Fruit fly (Drosophila melanogaster) whole organism, prepupa: ENCODE data around the gene Naa20B.

Source experiments
- Blimp-1 ChIP-seq: fragments of 200-800 bp; sonication (Bioruptor generic); optimal IDR thresholded peaks from 3 replicates; lab custom pipeline; 2017; ENCODE audit warnings: missing biosample characterization, missing genetic modification characterization, mild to moderate bottlenecking, moderate library complexity, missing genetic modification reagents
- CG10631 ChIP-seq: fragments of 200-800 bp; sonication (Bioruptor generic); optimal IDR thresholded peaks from 2 replicates; lab custom pipeline; 2016; ENCODE audit warnings: missing biosample characterization, missing genetic modification characterization
- CG10669 ChIP-seq: fragments of 200-800 bp; sonication (Bioruptor generic); optimal IDR thresholded peaks from 3 replicates; lab custom pipeline; 2018; ENCODE audit warnings: missing biosample characterization, mild to moderate bottlenecking, missing genetic modification characterization, moderate library complexity
- CG15336 ChIP-seq: fragments of 200-800 bp; sonication (Bioruptor generic); IDR thresholded peaks from 2 replicates; pipeline ENCODE4 v1.3.6; 2022; ENCODE audit warnings: missing biosample characterization, missing genetic modification characterization
- CG16779 ChIP-seq: fragments of 200-800 bp; sonication (Bioruptor generic); optimal IDR thresholded peaks from 3 replicates; lab custom pipeline; 2017; ENCODE audit warnings: missing biosample characterization, mild to moderate bottlenecking, missing genetic modification characterization
- CG3032 ChIP-seq: fragments of 200-800 bp; optimal IDR thresholded peaks from 2 replicates; lab custom pipeline; 2019; ENCODE audit warnings: missing biosample characterization, mild to moderate bottlenecking, missing genetic modification characterization, moderate library complexity
- CG32006 ChIP-seq: fragments of 200-800 bp; sonication (Bioruptor generic); optimal IDR thresholded peaks from 3 replicates; lab custom pipeline; 2017; ENCODE audit warnings: missing biosample characterization, mild to moderate bottlenecking, missing genetic modification characterization
- CG34406 ChIP-seq: fragments of 200-800 bp; sonication (Bioruptor generic); optimal IDR thresholded peaks from 3 replicates; lab custom pipeline; 2016; ENCODE audit warnings: missing biosample characterization, missing genetic modification characterization
- CG3919 ChIP-seq: fragments of 200-800 bp; sonication (Bioruptor generic); optimal IDR thresholded peaks from 3 replicates; lab custom pipeline; 2016; ENCODE audit warnings: missing biosample characterization, missing genetic modification characterization
- CG4318 ChIP-seq: fragments of 200-800 bp; sonication (Bioruptor generic); optimal IDR thresholded peaks from 3 replicates; lab custom pipeline; 2017; ENCODE audit warnings: missing biosample characterization, mild to moderate bottlenecking, missing genetic modification characterization
- CG6163 ChIP-seq: fragments of 200-800 bp; sonication (Bioruptor generic); IDR thresholded peaks from 3 replicates; pipeline ENCODE4 v1.3.6; 2022; ENCODE audit warnings: missing biosample characterization, missing genetic modification characterization
- CG6276 ChIP-seq: fragments of 200-800 bp; sonication (Bioruptor generic); optimal IDR thresholded peaks from 2 replicates; lab custom pipeline; 2017; ENCODE audit warnings: missing biosample characterization, mild to moderate bottlenecking, missing genetic modification characterization
- CG6792 ChIP-seq: fragments of 200-800 bp; sonication (Bioruptor generic); optimal IDR thresholded peaks from 3 replicates; lab custom pipeline; 2016; ENCODE audit warnings: missing biosample characterization, missing genetic modification characterization
- CG6808 ChIP-seq: fragments of 200-800 bp; sonication (Bioruptor generic); optimal IDR thresholded peaks from 3 replicates; lab custom pipeline; 2017; ENCODE audit warnings: missing biosample characterization, missing genetic modification characterization, mild to moderate bottlenecking, moderate library complexity, missing genetic modification reagents
- CG6854 ChIP-seq: fragments of 200-800 bp; sonication (Bioruptor generic); optimal IDR thresholded peaks from 2 replicates; lab custom pipeline; 2017; ENCODE audit warnings: missing biosample characterization, mild to moderate bottlenecking, missing genetic modification characterization
- CG7368 ChIP-seq: fragments of 200-800 bp; sonication (Bioruptor generic); optimal IDR thresholded peaks from 3 replicates; lab custom pipeline; 2016; ENCODE audit warnings: missing biosample characterization, missing genetic modification characterization
- CG8119 ChIP-seq: fragments of 200-800 bp; sonication (Bioruptor generic); IDR thresholded peaks from 3 replicates; pipeline ENCODE4 v1.3.6; 2022; ENCODE audit warnings: missing biosample characterization, missing genetic modification characterization
- CG9139 ChIP-seq: fragments of 200-800 bp; sonication (Bioruptor generic); optimal IDR thresholded peaks from 3 replicates; lab custom pipeline; 2017; ENCODE audit warnings: missing biosample characterization, mild to moderate bottlenecking, missing genetic modification characterization
- Eip75B ChIP-seq: fragments of 200-800 bp; sonication (Bioruptor generic); optimal IDR thresholded peaks from 3 replicates; lab custom pipeline; 2016; ENCODE audit warnings: missing biosample characterization, missing genetic modification characterization
- Eip78C ChIP-seq: fragments of 200-800 bp; sonication (Bioruptor generic); peaks from one replicate; lab custom pipeline; 2016; ENCODE audit warnings: missing biosample characterization, missing genetic modification characterization
- Ets96B ChIP-seq: fragments of 200-800 bp; optimal IDR thresholded peaks from 2 replicates; lab custom pipeline; 2019; ENCODE audit warnings: missing biosample characterization, mild to moderate bottlenecking, missing genetic modification characterization, moderate library complexity
- Gug ChIP-seq: fragments of 200-800 bp; sonication (Bioruptor generic); IDR thresholded peaks from 2 replicates; pipeline ENCODE4 v1.3.6; 2022; ENCODE audit warnings: missing biosample characterization, missing genetic modification characterization
- Hr4 ChIP-seq: fragments of 200-800 bp; sonication (Bioruptor generic); optimal IDR thresholded peaks from 3 replicates; lab custom pipeline; 2016; ENCODE audit warnings: missing biosample characterization, missing genetic modification characterization
- Lpt ChIP-seq: fragments of 200-800 bp; sonication (Bioruptor generic); optimal IDR thresholded peaks from 3 replicates; lab custom pipeline; 2016; ENCODE audit warnings: missing biosample characterization, missing genetic modification characterization
- Met ChIP-seq: fragments of 200-800 bp; sonication (Bioruptor generic); optimal IDR thresholded peaks from 3 replicates; lab custom pipeline; 2016; ENCODE audit warnings: missing biosample characterization, missing genetic modification characterization
- OdsH ChIP-seq: fragments of 200-800 bp; sonication (Bioruptor generic); optimal IDR thresholded peaks from 3 replicates; lab custom pipeline; 2016; ENCODE audit warnings: missing biosample characterization, missing genetic modification characterization
- Sox14 ChIP-seq: fragments of 200-800 bp; sonication (Bioruptor generic); optimal IDR thresholded peaks from 3 replicates; lab custom pipeline; 2016; ENCODE audit warnings: missing biosample characterization, missing genetic modification characterization
- achi ChIP-seq: fragments of 200-800 bp; sonication (Bioruptor generic); optimal IDR thresholded peaks from 3 replicates; lab custom pipeline; 2016; ENCODE audit warnings: missing biosample characterization, missing genetic modification characterization
- acj6 ChIP-seq: fragments of 200-800 bp; sonication (Bioruptor generic); optimal IDR thresholded peaks from 3 replicates; lab custom pipeline; 2016; ENCODE audit warnings: missing biosample characterization, missing genetic modification characterization
- cyc ChIP-seq: fragments of 200-800 bp; sonication (Bioruptor generic); optimal IDR thresholded peaks from 3 replicates; lab custom pipeline; 2016; ENCODE audit warnings: missing biosample characterization, missing genetic modification characterization
- dac ChIP-seq: fragments of 200-800 bp; sonication (Bioruptor generic); optimal IDR thresholded peaks from 2 replicates; lab custom pipeline; 2017; ENCODE audit warnings: missing biosample characterization, mild to moderate bottlenecking, missing genetic modification characterization
- dsx ChIP-seq: fragments of 200-800 bp; optimal IDR thresholded peaks from 3 replicates; lab custom pipeline; 2019; ENCODE audit warnings: missing biosample characterization, mild to moderate bottlenecking, missing genetic modification characterization, moderate library complexity; ENCODE audit not compliant: poor library complexity, severe bottlenecking
- fd59A ChIP-seq: fragments of 200-800 bp; sonication (Bioruptor generic); optimal IDR thresholded peaks from 2 replicates; lab custom pipeline; 2017; ENCODE audit warnings: missing biosample characterization, mild to moderate bottlenecking, missing genetic modification characterization, missing genetic modification reagents
- lz ChIP-seq: fragments of 200-800 bp; sonication (Bioruptor generic); optimal IDR thresholded peaks from 3 replicates; lab custom pipeline; 2016; ENCODE audit warnings: missing biosample characterization, missing genetic modification characterization
- net ChIP-seq: fragments of 200-800 bp; sonication (Bioruptor generic); optimal IDR thresholded peaks from 3 replicates; lab custom pipeline; 2016; ENCODE audit warnings: missing biosample characterization, missing genetic modification characterization
- pdm3 ChIP-seq: fragments of 200-800 bp; sonication (Bioruptor generic); optimal IDR thresholded peaks from 3 replicates; lab custom pipeline; 2016; ENCODE audit warnings: missing biosample characterization, missing genetic modification characterization
- salr ChIP-seq, 2 experiments: fragments of 200-800 bp; sonication (Bioruptor generic); optimal IDR thresholded peaks; 3 replicates each; lab custom pipeline; 2016 to 2018; ENCODE audit warnings: missing biosample characterization in 2 of 2, missing genetic modification characterization in 2 of 2, mild to moderate bottlenecking in 1 of 2
- ss ChIP-seq, 2 experiments: fragments of 200-800 bp; sonication (Bioruptor generic); optimal IDR thresholded peaks; 2 replicates in 1 of 2; 3 replicates in 1 of 2; lab custom pipeline; 2017 to 2018; ENCODE audit warnings: mild to moderate bottlenecking in 2 of 2, missing biosample characterization in 2 of 2, missing genetic modification characterization in 2 of 2, moderate library complexity in 1 of 2
- svp ChIP-seq: fragments of 200-800 bp; sonication (Bioruptor generic); peaks from one replicate; lab custom pipeline; 2016; ENCODE audit warnings: missing biosample characterization, missing genetic modification characterization
- topi ChIP-seq: fragments of 200-800 bp; sonication (Bioruptor generic); optimal IDR thresholded peaks from 3 replicates; lab custom pipeline; 2016; ENCODE audit warnings: missing biosample characterization, missing genetic modification characterization
- vri ChIP-seq: fragments of 200-800 bp; sonication (Bioruptor generic); optimal IDR thresholded peaks from 3 replicates; lab custom pipeline; 2016; ENCODE audit warnings: missing biosample characterization, mild to moderate bottlenecking, missing genetic modification characterization

Gene Naa20B

dm6 chr2L:13251167-13251566, 6.1 kb upstream of the Naa20B start:
- TF ChIP-seq dsx (GFP tag; lab: Kevin White, UChicago) (no peak), svp (GFP tag; lab: Kevin White, UChicago) (no peak), Lpt (GFP tag; lab: Kevin White, UChicago) (peak; percentile 20), Met (no peak), topi (no peak), CG15336 (GFP tag; lab: Robert Waterston, UW) (0 out of 2 replicates have a peak, but pooled peaks have one; percentile 15), CG34406 (no peak), CG32006 (GFP tag; lab: Kevin White, UChicago) (peak; percentile 46), CG9139 (GFP tag; lab: Kevin White, UChicago) (no peak), CG6808 (GFP tag; lab: Kevin White, UChicago) (peak; percentile 31), ss (GFP tag; optimal IDR thresholded peaks at IDR 0.05; lab: Kevin White, UChicago) (peak in 1 of 2 experiments; percentile 7), CG6854 (no peak), Hr4 (peak; percentile 4), CG7368 (no peak), acj6 (no peak), salr (GFP tag; optimal IDR thresholded peaks at IDR 0.05; lab: Kevin White, UChicago) (no peak), Gug (no peak), CG10669 (GFP tag; lab: Kevin White, UChicago) (no peak), Ets96B (tag; lab: Kevin White, UChicago) (no peak), CG3032 (tag; lab: Kevin White, UChicago) (peak; percentile 16), Sox14 (peak; percentile 1), CG6792 (GFP tag; lab: Kevin White, UChicago) (no peak), vri (GFP tag; lab: Kevin White, UChicago) (no peak), CG8119 (GFP tag; lab: Robert Waterston, UW) (0 out of 3 replicates have a peak, but pooled peaks have one; percentile 24), dac (GFP tag; lab: Kevin White, UChicago) (no peak), cyc (GFP tag; lab: Kevin White, UChicago) (no peak), Blimp-1 (GFP tag; lab: Kevin White, UChicago) (no peak), CG6276 (peak; percentile 9), CG16779 (tag; lab: Kevin White, UChicago) (no peak), lz (no peak), CG3919 (GFP tag; lab: Kevin White, UChicago) (no peak), CG6163 (GFP tag; lab: Robert Waterston, UW) (no peak), achi (GFP tag; lab: Kevin White, UChicago) (peak; percentile 22), Eip78C (GFP tag; lab: Kevin White, UChicago) (peak; percentile 74), CG4318 (GFP tag; lab: Kevin White, UChicago) (peak; percentile 15)
- TF ChIP-seq, all 60 proteins: peak for 13

- TF ChIP-seq achi (GFP tag; lab: Kevin White, UChicago) (peak; percentile 48), net (GFP tag; lab: Kevin White, UChicago) (peak; percentile 22), dsx (GFP tag; lab: Kevin White, UChicago) (no peak), fd59A (GFP tag; lab: Kevin White, UChicago) (no peak), CG15336 (GFP tag; lab: Robert Waterston, UW) (peak; percentile 66), CG10669 (GFP tag; lab: Kevin White, UChicago) (no peak), CG4318 (GFP tag; lab: Kevin White, UChicago) (no peak), CG6163 (GFP tag; lab: Robert Waterston, UW) (peak; percentile 53; the same call in 1 of the 3 replicates), Hr4 (peak; percentile 29), CG6808 (GFP tag; lab: Kevin White, UChicago) (no peak), Eip78C (GFP tag; lab: Kevin White, UChicago) (peak; percentile 82), CG3919 (GFP tag; lab: Kevin White, UChicago) (peak; percentile 42), dac (GFP tag; lab: Kevin White, UChicago) (no peak), Met (peak; percentile 18), CG10631 (peak; percentile 21), CG6276 (peak; percentile 52), CG32006 (GFP tag; lab: Kevin White, UChicago) (peak; percentile 24), Eip75B (GFP tag; lab: Kevin White, UChicago) (no peak), CG8119 (GFP tag; lab: Robert Waterston, UW) (peak; percentile 60; the same call in 2 of the 3 replicates), OdsH (GFP tag; lab: Kevin White, UChicago) (peak; percentile 35), pdm3 (GFP tag; lab: Kevin White, UChicago) (peak; percentile 32), Lpt (GFP tag; lab: Kevin White, UChicago) (peak; percentile 18)
Measured at dm6 chr2L:13258702-13259101, 1.4 kb downstream of the Naa20B start.
